Fruit fly (Drosophila melanogaster): ENCODE measurements around the gene Cat.

The Cat gene

DNA sequence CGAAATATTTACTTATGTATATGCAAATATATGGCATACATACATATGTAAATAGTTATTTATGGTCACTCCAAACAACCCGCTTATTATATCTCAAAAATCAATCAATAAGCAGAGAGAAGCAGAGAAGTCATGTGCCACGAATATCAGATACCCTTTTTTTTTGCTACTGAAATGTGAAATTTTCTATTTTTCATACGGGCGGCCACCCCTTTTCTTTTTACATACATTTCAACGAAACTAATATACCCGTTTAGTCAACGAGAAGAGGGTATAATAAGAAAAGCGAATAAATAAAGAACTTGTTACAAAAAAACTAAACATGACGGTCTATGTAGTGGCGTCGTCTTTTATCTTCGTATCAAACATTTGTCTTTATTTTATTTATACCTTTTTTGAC lies 37.8 kb upstream of the Cat start:
- no peak for TF ChIP-seq Pif1A (GFP tag; optimal IDR thresholded peaks at IDR 0.05)
- peak; percentile 59; the same call in 2 of the 3 replicates for TF ChIP-seq fd96Ca (GFP tag; IDR thresholded peaks at IDR 0.05)
- TF ChIP-seq CG32121 (GFP tag; IDR thresholded peaks at IDR 0.05) = peak; percentile 60
- peak; percentile 78 for TF ChIP-seq CG4496 (GFP tag; IDR thresholded peaks at IDR 0.05)
- no peak for TF ChIP-seq rn (GFP tag; IDR thresholded peaks at IDR 0.05)

DNA sequence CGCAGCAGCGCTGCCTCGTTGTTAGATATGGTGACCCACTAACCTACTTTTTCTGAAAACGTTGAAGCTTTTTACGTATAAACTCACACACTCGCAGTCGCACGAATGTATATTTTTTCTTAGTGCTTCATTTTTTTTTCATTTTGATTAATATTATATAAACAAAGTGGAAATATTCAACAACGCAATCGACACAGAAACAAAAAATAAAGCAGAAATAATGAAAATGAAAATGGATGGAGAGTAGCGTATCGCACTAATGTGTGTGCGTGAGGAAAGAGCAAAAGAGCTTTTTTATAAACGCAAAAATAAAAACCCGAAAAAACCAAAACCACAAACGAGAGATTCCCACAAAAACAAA lies 36.4 kb upstream of the Cat start:
- no peak for TF ChIP-seq CG10348 (GFP tag; IDR thresholded peaks at IDR 0.05)
- no peak for TF ChIP-seq Ets98B (GFP tag; IDR thresholded peaks at IDR 0.05)
- no peak for TF ChIP-seq CG12605 (GFP tag; IDR thresholded peaks at IDR 0.05)
- TF ChIP-seq CG15710 (tag; optimal IDR thresholded peaks at IDR 0.05) = no peak
- no peak for TF ChIP-seq CG4496 (GFP tag; IDR thresholded peaks at IDR 0.05)
- no peak for TF ChIP-seq gl (tag; optimal IDR thresholded peaks at IDR 0.05)
- TF ChIP-seq CG17806 (tag; optimal IDR thresholded peaks at IDR 0.05) = no peak

DNA sequence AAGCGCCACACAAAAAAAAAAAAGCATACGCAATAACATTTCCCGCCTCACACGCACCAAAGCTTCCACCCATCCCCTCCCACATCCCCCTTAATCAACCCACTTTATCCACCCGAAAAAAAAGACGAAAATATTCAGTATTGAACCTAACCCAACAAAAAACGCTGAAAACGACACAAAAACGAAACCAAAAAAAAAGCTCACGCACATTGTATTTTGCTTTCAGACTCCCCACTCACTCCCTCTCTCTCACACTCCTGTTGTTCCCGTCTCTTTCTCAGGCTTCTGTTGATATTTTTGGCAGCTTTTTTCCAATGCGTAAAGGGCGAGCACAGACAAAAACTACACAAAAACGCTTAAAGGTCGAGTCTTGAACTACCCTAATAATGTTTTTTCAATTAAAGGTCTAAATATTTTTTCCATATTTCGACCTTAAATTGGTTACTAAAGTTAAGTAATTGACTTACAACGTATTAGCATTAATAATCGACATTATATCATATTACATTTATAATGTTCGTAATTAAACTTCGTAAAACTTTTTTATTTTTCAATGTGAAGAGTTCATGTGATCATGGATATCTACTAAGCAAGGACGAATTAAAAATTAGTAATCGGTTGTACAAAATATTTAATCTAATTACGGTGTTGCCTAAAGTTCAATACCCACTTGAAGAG lies 35.8 kb upstream of the Cat start:
- TF ChIP-seq D1 (tag; optimal IDR thresholded peaks at IDR 0.05) (no peak), CG10348 (GFP tag; IDR thresholded peaks at IDR 0.05) (no peak), CG15710 (tag; optimal IDR thresholded peaks at IDR 0.05) (no peak), Pif1B (GFP tag; optimal IDR thresholded peaks at IDR 0.05) (no peak), fd96Ca (GFP tag; IDR thresholded peaks at IDR 0.05) (peak; percentile 80), CG32121 (GFP tag; IDR thresholded peaks at IDR 0.05) (peak; percentile 87), Ets98B (GFP tag; IDR thresholded peaks at IDR 0.05) (peak; percentile 83), CG8301 (tag; optimal IDR thresholded peaks at IDR 0.05) (peak; percentile 23), CG13204 (GFP tag; optimal IDR thresholded peaks at IDR 0.05) (no peak), CG12605 (GFP tag; IDR thresholded peaks at IDR 0.05) (peak; percentile 64), CG17806 (tag; optimal IDR thresholded peaks at IDR 0.05) (no peak), CG9948 (tag; optimal IDR thresholded peaks at IDR 0.05) (no peak), CG34367 (tag; optimal IDR thresholded peaks at IDR 0.05) (no peak), CG14655 (GFP tag; optimal IDR thresholded peaks at IDR 0.05) (peak; percentile 50), CG8159 (tag; optimal IDR thresholded peaks at IDR 0.05) (no peak), CG4496 (GFP tag; IDR thresholded peaks at IDR 0.05) (peak; percentile 65; the same call in 2 of the 3 replicates), gl (tag; optimal IDR thresholded peaks at IDR 0.05) (no peak), EcR (GFP tag; optimal IDR thresholded peaks at IDR 0.05) (no peak), rn (GFP tag; IDR thresholded peaks at IDR 0.05) (no peak; the same call in 1 of the 2 replicates), Pif1A (GFP tag; optimal IDR thresholded peaks at IDR 0.05) (no peak)

DNA sequence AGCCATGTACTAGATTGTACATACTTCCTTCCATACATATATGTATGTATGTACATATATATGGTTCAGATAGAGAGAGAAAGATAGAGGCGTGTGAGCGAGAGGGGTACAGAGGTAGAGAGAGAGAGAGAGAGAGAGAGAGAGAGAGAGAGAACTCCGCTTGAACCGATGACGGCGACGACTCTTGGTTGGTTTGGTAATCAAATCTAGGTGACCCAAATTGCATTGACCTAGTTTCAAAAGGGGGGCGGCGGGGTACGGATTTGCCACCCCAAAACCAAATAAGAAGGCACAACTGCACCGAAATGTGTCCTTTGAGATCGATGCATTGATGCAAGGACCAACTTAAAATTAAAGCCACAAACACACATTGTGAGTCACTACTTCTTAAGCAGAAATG lies 34.5 kb upstream of the Cat start:
- TF ChIP-seq Pif1A (GFP tag; optimal IDR thresholded peaks at IDR 0.05) (no peak), Pif1B (GFP tag; optimal IDR thresholded peaks at IDR 0.05) (no peak), CG13204 (GFP tag; optimal IDR thresholded peaks at IDR 0.05) (no peak)

DNA sequence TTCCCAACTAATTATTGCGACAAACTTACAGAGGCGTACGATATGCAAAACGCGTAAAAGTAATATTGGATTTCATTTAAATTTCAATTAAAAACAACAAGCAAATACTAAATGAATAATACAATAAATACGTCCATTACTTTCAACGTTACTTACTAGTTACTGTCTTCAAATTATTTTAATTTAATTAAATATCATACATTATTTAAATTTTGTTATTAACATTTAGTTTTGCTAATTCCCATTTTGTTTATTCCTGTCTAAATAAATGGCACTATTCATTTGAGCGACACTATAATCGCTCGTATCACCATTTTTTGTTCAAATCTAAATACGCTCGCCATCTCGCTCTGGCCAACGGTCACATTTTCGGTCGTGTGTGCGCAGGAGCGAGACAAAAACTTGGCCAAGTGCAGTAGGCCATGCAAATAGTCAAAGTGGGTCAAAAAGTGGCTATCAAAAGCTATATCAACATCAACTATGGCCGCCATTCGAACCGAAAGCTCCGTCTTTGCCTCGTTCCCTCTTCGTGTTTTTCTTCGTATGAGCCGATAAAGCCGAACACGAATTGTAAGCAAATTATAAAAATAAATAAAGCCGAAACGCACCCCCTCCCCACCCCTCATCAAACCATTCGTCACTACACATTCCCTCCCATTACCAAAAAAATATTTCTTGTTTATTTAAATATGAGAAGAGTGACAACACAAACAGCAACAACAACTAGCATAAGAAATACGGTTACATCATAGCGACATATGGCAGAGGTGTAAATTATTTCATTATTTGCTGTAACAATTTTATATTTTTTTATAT lies 33.0 kb upstream of the Cat start:
- TF ChIP-seq CG32121 (GFP tag; IDR thresholded peaks at IDR 0.05) (peak; percentile 80), rn (GFP tag; IDR thresholded peaks at IDR 0.05) (0 out of 2 replicates have a peak, but pooled peaks have one; percentile 6), fd96Ca (GFP tag; IDR thresholded peaks at IDR 0.05) (peak; percentile 77), CG34367 (tag; optimal IDR thresholded peaks at IDR 0.05) (no peak), CG4496 (GFP tag; IDR thresholded peaks at IDR 0.05) (peak; percentile 43; the same call in 1 of the 3 replicates), CG13204 (GFP tag; optimal IDR thresholded peaks at IDR 0.05) (no peak), CG12605 (GFP tag; IDR thresholded peaks at IDR 0.05) (peak; percentile 20; the same call in 1 of the 2 replicates), CG8159 (tag; optimal IDR thresholded peaks at IDR 0.05) (no peak), CG9948 (tag; optimal IDR thresholded peaks at IDR 0.05) (no peak)

DNA sequence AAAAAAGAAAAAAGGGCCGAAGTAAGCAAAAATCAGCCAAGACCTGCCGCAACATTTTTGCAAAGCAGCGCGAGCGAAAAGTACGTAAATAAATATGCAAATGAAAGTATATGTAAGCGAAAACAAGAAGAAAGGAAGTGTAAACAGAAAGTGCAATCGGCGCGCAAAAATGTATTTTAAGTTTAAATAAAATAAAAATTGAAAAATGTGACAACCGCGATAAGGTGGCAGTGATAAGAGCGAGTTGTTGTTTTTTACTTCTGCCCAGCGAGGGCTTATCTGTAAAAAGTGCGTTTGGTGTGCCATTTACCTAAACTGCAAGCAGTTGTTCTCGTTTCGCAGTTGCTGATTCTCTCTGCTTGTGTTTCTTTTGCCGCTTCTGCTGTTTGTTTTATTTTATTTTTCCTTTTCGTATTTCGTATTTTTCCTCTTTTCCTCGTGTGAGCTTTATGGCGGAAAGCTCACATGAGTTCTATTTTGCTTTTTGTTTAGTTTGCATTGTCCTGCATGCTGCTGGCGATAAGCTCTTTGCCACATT lies 31.7 kb upstream of the Cat start:
- peak; percentile 81 for TF ChIP-seq CG14655 (GFP tag; optimal IDR thresholded peaks at IDR 0.05)
- no peak for TF ChIP-seq D1 (tag; optimal IDR thresholded peaks at IDR 0.05)
- TF ChIP-seq CG15710 (tag; optimal IDR thresholded peaks at IDR 0.05) = peak; percentile 66
- peak; percentile 77 for TF ChIP-seq CG34367 (tag; optimal IDR thresholded peaks at IDR 0.05)
- TF ChIP-seq EcR (GFP tag; optimal IDR thresholded peaks at IDR 0.05) = no peak
- peak; percentile 96 for TF ChIP-seq CG12605 (GFP tag; IDR thresholded peaks at IDR 0.05)
- peak; percentile 36 for TF ChIP-seq Snoo (tag; optimal IDR thresholded peaks at IDR 0.05)
- TF ChIP-seq rn (GFP tag; IDR thresholded peaks at IDR 0.05) = peak; percentile 75
- TF ChIP-seq Ets98B (GFP tag; IDR thresholded peaks at IDR 0.05) = peak; percentile 81
- peak; percentile 71; the same call in 2 of the 3 replicates for TF ChIP-seq fd96Ca (GFP tag; IDR thresholded peaks at IDR 0.05)
- TF ChIP-seq Pif1A (GFP tag; optimal IDR thresholded peaks at IDR 0.05) = peak; percentile 83
- TF ChIP-seq CG4496 (GFP tag; IDR thresholded peaks at IDR 0.05) = peak; percentile 89
- TF ChIP-seq CG8159 (tag; optimal IDR thresholded peaks at IDR 0.05) = peak; percentile 69
- TF ChIP-seq CG13204 (GFP tag; optimal IDR thresholded peaks at IDR 0.05) = peak; percentile 80
- TF ChIP-seq Pif1B (GFP tag; optimal IDR thresholded peaks at IDR 0.05) = peak; percentile 27
- peak; percentile 71 for TF ChIP-seq CG8301 (tag; optimal IDR thresholded peaks at IDR 0.05)
- peak; percentile 63 for TF ChIP-seq CG17806 (tag; optimal IDR thresholded peaks at IDR 0.05)
- peak; percentile 79 for TF ChIP-seq CG32121 (GFP tag; IDR thresholded peaks at IDR 0.05)
- TF ChIP-seq CG9948 (tag; optimal IDR thresholded peaks at IDR 0.05) = peak; percentile 53
- TF ChIP-seq gl (tag; optimal IDR thresholded peaks at IDR 0.05) = peak; percentile 91
- TF ChIP-seq CG10348 (GFP tag; IDR thresholded peaks at IDR 0.05) = no peak
